Fruit fly (Drosophila melanogaster) Kc167 (cell line): ENCODE results near the gene CG3823.

Source experiments
- Myc ChIP-seq: fragments of >200 bp; optimal IDR thresholded peaks from 2 replicates; lab custom pipeline; 2017; ENCODE audit warnings: missing external identifiers
- Sin3A ChIP-seq: fragments of >200 bp; optimal IDR thresholded peaks from 2 replicates; lab custom pipeline; 2018; ENCODE audit warnings: missing external identifiers
- h ChIP-seq: fragments of >200 bp; optimal IDR thresholded peaks from 3 replicates; lab custom pipeline; 2018; ENCODE audit warnings: missing external identifiers
- insv ChIP-seq: fragments of >200 bp; optimal IDR thresholded peaks from 3 replicates; lab custom pipeline; 2018; ENCODE audit warnings: missing external identifiers
- psq ChIP-seq: fragments of >200 bp; optimal IDR thresholded peaks from 2 replicates; lab custom pipeline; 2017; ENCODE audit warnings: missing external identifiers
- ttk ChIP-seq: sonication (Bioruptor generic); optimal IDR thresholded peaks from 2 replicates; lab custom pipeline; 2017; ENCODE audit warnings: missing external identifiers

Gene CG3823

DNA sequence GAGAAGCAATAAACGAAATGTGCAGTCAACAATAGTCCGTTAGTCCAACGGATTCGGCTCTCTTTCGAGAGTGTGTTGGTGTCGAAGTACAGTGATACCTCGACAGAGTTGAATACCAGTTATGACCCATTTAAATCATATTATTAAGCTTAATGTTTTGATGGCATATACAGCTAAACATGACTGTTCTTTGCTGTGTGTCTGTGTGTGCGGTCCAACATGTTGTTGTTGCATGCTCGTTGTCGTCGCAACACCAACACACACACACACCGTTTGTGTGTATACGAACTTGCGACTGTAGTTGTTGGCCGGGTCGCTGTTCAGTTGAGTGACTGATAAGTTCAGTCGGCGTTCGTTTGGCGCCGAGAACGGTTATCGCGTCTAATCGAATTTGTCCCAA lies 5.1 kb downstream of the CG3823 start, which contains the start of gene CG15894:
CG15894 (plus strand) TSS at position 361 of the 400 bp plus-strand sequence.
- TF ChIP-seq Myc (lab: Kevin White, UChicago) (no peak), psq (lab: Kevin White, UChicago) (no peak), insv (lab: Kevin White, UChicago) (no peak), h (lab: Kevin White, UChicago) (no peak), ttk (lab: Kevin White, UChicago) (no peak)

DNA sequence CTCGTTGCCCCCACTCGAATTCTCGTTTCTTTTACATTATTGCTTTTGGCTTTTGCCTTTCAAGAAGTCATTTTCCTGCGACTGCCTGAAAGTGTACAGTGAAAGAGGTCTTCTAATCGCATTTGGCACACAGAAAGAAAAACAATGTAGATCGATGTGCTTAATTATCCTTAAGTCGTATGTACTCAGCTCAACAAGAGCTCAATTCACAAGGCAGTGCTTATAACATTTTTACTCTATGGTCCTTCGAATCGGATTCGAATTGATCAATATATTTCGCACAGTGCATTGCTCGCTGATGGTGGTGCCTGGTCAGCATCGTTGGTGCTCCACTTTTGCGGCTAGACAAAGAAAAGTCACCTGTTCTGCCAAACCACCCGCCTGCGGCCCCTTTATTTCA lies 6.6 kb downstream of the CG3823 start:
- TF ChIP-seq psq (lab: Kevin White, UChicago) = no peak
- TF ChIP-seq h (lab: Kevin White, UChicago) = no peak
- no peak for TF ChIP-seq ttk (lab: Kevin White, UChicago)
- no peak for TF ChIP-seq Sin3A (lab: Kevin White, UChicago)
- TF ChIP-seq Myc (lab: Kevin White, UChicago) = no peak
- no peak for TF ChIP-seq insv (lab: Kevin White, UChicago)

DNA sequence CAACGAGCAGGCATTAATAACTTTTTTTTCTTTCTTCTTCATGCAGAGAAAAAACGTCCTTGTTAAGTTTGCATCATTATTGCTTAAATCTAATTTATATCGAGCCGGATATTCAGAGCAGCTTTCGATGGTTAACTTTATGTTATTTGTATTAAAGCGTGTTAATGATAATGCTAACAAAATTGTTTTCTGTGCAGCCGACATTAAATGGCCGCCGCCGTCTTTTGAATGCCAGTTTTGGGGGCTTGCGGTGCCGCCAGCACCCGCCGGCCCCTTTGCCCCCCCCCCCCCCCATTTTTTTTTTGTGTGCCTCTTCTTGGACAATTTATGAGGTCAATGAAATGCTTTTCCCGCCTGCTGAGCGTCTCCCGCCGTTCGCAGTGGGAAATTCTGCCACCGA lies 7.7 kb downstream of the CG3823 start:
- no peak for TF ChIP-seq insv (lab: Kevin White, UChicago)
- TF ChIP-seq psq (lab: Kevin White, UChicago) = no peak
- TF ChIP-seq ttk (lab: Kevin White, UChicago) = no peak
- no peak for TF ChIP-seq Myc (lab: Kevin White, UChicago)
- TF ChIP-seq h (lab: Kevin White, UChicago) = no peak
- TF ChIP-seq Sin3A (lab: Kevin White, UChicago) = no peak

- no peak for TF ChIP-seq ttk (lab: Kevin White, UChicago)
- TF ChIP-seq h (lab: Kevin White, UChicago) = no peak
- no peak for TF ChIP-seq Myc (lab: Kevin White, UChicago)
- no peak for TF ChIP-seq Sin3A (lab: Kevin White, UChicago)
- TF ChIP-seq psq (lab: Kevin White, UChicago) = no peak
- TF ChIP-seq insv (lab: Kevin White, UChicago) = no peak
Observed at dm6 chrX:6315583-6315982, 11.8 kb downstream of the CG3823 start.

DNA sequence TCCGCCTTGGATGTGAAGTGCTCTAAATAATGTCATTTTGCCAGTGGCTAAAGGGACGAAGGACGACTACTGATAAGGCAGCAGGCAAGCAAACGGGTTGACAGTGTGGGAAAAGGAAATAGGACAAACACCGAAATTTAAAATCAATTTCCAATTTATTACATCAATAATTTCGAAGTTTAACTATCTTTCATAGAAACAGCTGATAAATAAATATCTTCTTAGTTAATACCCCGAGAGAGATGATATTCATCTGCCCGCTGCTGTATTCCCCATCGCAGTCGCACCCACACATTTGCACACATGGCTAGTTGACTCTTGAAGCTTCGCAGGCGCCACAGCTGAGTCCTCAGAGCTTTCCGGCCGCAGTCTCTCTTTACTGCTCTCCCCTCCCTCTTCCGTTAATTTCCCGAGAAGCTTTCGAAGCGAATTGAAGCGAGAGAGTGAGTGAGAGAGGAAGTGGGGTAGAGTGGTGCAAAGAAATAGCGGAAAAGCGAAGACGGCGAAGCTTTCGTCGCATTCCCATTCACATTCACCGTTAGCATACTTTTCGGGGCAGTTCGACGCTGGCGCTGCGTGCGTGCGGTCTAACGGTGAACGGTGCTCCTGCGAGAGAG lies 13.2 kb downstream of the CG3823 start:
- no peak for TF ChIP-seq insv (lab: Kevin White, UChicago)
- TF ChIP-seq ttk (lab: Kevin White, UChicago) = no peak
- no peak for TF ChIP-seq h (lab: Kevin White, UChicago)
- TF ChIP-seq Sin3A (lab: Kevin White, UChicago) = no peak
- TF ChIP-seq Myc (lab: Kevin White, UChicago) = no peak
- no peak for TF ChIP-seq psq (lab: Kevin White, UChicago)

- TF ChIP-seq psq (lab: Kevin White, UChicago) (no peak), h (lab: Kevin White, UChicago) (no peak), Myc (lab: Kevin White, UChicago) (no peak), Sin3A (lab: Kevin White, UChicago) (no peak), ttk (lab: Kevin White, UChicago) (no peak), insv (lab: Kevin White, UChicago) (no peak)
Observed at dm6 chrX:6330369-6330949, 26.7 kb downstream of the CG3823 start, which contains the start of gene CG42240. TSS of gene CG42240 (plus strand) at chrX:6330842.

- TF ChIP-seq h (lab: Kevin White, UChicago) (no peak), ttk (lab: Kevin White, UChicago) (no peak), psq (lab: Kevin White, UChicago) (no peak), insv (lab: Kevin White, UChicago) (no peak), Myc (lab: Kevin White, UChicago) (no peak), Sin3A (lab: Kevin White, UChicago) (no peak)
Observed at dm6 chrX:6332988-6333719, 29.4 kb downstream of the CG3823 start.

DNA sequence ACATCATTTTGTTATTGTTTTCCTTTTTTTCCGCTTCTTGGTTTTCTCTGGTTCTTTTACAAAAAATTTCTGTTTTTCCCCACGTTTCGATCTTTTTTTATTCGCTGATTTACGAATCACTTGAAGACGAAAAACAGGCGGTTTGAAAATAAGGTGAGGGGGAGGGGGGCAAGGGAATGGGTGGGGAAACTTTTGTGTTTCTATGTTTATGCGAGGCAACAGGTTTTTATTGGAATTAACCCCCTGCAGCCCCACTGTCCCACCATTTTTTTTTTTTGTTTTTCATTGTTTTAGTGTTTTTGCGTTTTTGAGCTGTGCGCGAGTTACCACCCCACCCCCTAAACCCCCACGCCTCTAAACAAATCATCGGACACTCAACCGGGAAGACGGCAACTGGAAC lies 31.2 kb downstream of the CG3823 start:
- no peak for TF ChIP-seq ttk (lab: Kevin White, UChicago)
- no peak for TF ChIP-seq insv (lab: Kevin White, UChicago)
- no peak for TF ChIP-seq psq (lab: Kevin White, UChicago)
- TF ChIP-seq Sin3A (lab: Kevin White, UChicago) = no peak

DNA sequence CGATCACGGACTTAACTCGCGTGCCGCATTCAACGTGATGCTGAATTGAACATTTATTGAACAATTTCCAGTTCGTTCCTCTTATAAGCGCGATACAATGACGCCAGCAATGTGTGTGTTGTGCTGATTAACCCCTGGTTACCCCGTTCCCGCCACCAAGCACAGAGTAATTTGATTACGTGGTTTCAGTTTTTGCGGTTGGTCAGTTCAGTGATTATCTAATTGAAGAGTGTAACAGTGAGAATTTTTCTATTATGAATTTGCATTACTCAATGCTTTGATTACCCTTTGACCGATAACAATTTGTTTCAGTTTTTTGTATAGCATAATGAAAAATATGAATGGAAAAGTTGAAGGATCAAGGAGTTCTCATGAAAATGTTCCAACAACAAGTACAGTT lies 33.9 kb downstream of the CG3823 start, which contains the start of gene CG3842:
CG3842 (plus strand) TSS at position 61 of the 400 bp plus-strand sequence.
- TF ChIP-seq Sin3A (lab: Kevin White, UChicago) = no peak
- no peak for TF ChIP-seq insv (lab: Kevin White, UChicago)
- TF ChIP-seq psq (lab: Kevin White, UChicago) = no peak
- no peak for TF ChIP-seq ttk (lab: Kevin White, UChicago)
- TF ChIP-seq h (lab: Kevin White, UChicago) = no peak
- no peak for TF ChIP-seq Myc (lab: Kevin White, UChicago)

DNA sequence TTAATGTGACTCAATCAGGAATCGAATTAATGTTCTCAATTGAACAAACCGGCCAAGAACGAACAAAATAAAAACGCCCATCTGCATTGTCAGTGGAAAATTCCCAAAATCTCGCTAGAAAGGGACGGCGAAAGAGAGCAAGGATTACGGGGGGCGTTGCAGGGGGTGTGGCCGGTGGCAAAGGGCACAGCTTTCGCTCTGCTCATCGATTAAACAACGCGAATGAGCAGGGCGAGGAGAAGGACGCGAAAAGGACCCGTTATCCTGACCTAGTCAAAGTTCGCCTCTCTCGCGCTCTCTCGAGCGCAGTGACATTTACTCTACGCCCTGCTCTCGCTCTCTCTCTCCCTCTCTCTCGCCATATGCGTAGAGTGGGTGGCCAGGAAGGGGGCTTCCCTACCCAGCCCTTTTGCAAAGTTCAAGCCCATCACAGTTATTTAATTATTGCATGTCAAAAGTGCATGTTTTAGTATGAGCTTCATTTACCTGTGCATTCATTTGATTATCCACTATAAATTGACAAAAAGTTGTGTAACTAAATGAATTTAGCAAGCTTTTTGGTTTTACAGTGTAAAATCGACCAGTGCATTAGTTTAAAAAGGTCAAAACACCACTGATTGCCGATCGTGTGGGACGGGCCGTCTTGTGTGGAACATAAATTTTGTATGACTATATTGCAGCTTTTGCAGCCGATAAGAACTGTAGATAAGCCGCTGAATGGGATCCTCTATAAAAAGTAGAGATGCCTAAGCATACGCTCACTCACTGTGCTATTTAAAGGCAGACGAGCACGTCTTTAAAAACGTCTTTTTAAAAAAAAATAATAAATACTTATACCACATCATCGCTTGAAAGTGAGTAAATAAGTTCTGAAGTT lies 35.2 kb downstream of the CG3823 start:
- no peak for TF ChIP-seq psq (lab: Kevin White, UChicago)
- no peak for TF ChIP-seq Sin3A (lab: Kevin White, UChicago)
- TF ChIP-seq ttk (lab: Kevin White, UChicago) = no peak
- no peak for TF ChIP-seq h (lab: Kevin White, UChicago)
- TF ChIP-seq insv (lab: Kevin White, UChicago) = no peak
- TF ChIP-seq Myc (lab: Kevin White, UChicago) = no peak
